Worm (Caenorhabditis elegans): ENCODE results near the gene C04F5.2.

The C04F5.2 gene

ce11 chrV:5097035-5097434 is at the start of gene C04F5.2:
TSS of gene C04F5.2 (minus strand) at chrV:5097135.
- TF ChIP-seq somi-1 (GFP tag; optimal IDR thresholded peaks at IDR 0.05) (no peak), K11D2.4 (GFP tag; IDR thresholded peaks at IDR 0.05) (no peak), D2030.7 (GFP tag; IDR thresholded peaks at IDR 0.05) (no peak), ztf-22 (GFP tag; optimal IDR thresholded peaks at IDR 0.05) (no peak)

ce11 chrV:5146394-5146793 is 49.5 kb upstream of the C04F5.2 start, which contains the start of gene F14F9.6:
TSS of gene F14F9.6 (minus strand) at chrV:5146494.
- no peak for TF ChIP-seq ceh-100 (GFP tag; IDR thresholded peaks at IDR 0.05)
- no peak for TF ChIP-seq K12H6.12 (tag; optimal IDR thresholded peaks at IDR 0.05)
- no peak for TF ChIP-seq cebp-2 (GFP tag; IDR thresholded peaks at IDR 0.05)
- TF ChIP-seq mxl-1 (tag; optimal IDR thresholded peaks at IDR 0.05): no peak
- TF ChIP-seq tbp1 (GFP tag; optimal IDR thresholded peaks at IDR 0.05): no peak
- TF ChIP-seq lsy-27 (tag; optimal IDR thresholded peaks at IDR 0.05; ENCODE audit: borderline replicate concordance, insufficient read depth): no peak

- TF ChIP-seq Y56A3A.18 (GFP tag; IDR thresholded peaks at IDR 0.05): no peak
- TF ChIP-seq lag-1 (GFP tag; IDR thresholded peaks at IDR 0.05): no peak
- no peak for TF ChIP-seq F33H1.4 (GFP tag; IDR thresholded peaks at IDR 0.05)
- TF ChIP-seq egrh-3 (GFP tag; IDR thresholded peaks at IDR 0.05): no peak
- no peak for TF ChIP-seq hlh-26 (GFP tag; conservative IDR thresholded peaks at IDR 0.05)
- no peak for TF ChIP-seq madf-6 (GFP tag; IDR thresholded peaks at IDR 0.05)
- TF ChIP-seq rpc-1 (optimal IDR thresholded peaks at IDR 0.05): no peak
- no peak for TF ChIP-seq rpc-1 (tag; optimal IDR thresholded peaks at IDR 0.05)
- TF ChIP-seq ceh-100 (GFP tag; IDR thresholded peaks at IDR 0.05): no peak
- TF ChIP-seq mel-28 (tag; optimal IDR thresholded peaks at IDR 0.05; ENCODE audit: borderline replicate concordance): no peak
- TF ChIP-seq ccch-3 (GFP tag; optimal IDR thresholded peaks at IDR 0.05): no peak
- no peak for TF ChIP-seq ceh-40 (GFP tag; IDR thresholded peaks at IDR 0.05)
- no peak for TF ChIP-seq dpff-1 (tag; optimal IDR thresholded peaks at IDR 0.05)
- TF ChIP-seq mes-4 (tag; optimal IDR thresholded peaks at IDR 0.05): no peak
- no peak for TF ChIP-seq hlh-12 (tag; optimal IDR thresholded peaks at IDR 0.05)
Measured at ce11 chrV:5144541-5144940, 47.6 kb upstream of the C04F5.2 start, which contains the start of gene F14F9.2. TSS of gene F14F9.2 (plus strand) at chrV:5144841.

- TF ChIP-seq Y67H2A.10 (GFP tag; conservative IDR thresholded peaks at IDR 0.05) (no peak), ceh-91 (GFP tag; IDR thresholded peaks at IDR 0.05) (no peak), nfya-2 (GFP tag; IDR thresholded peaks at IDR 0.05) (no peak), hsf-1 (GFP tag; IDR thresholded peaks at IDR 0.05) (no peak), atf-7 (tag; optimal IDR thresholded peaks at IDR 0.05) (no peak), hlh-26 (GFP tag; conservative IDR thresholded peaks at IDR 0.05) (no peak), let-607 (tag; optimal IDR thresholded peaks at IDR 0.05) (no peak)
Measured at ce11 chrV:5143785-5144184, 46.9 kb upstream of the C04F5.2 start, which contains the start of gene srh-129. TSS of gene srh-129 (minus strand) at chrV:5143885.

- no peak for TF ChIP-seq lsl-1 (GFP tag; optimal IDR thresholded peaks at IDR 0.05)
- TF ChIP-seq F39B2.1 (GFP tag; IDR thresholded peaks at IDR 0.05): no peak
- TF ChIP-seq C06A6.2 (GFP tag; conservative IDR thresholded peaks at IDR 0.05): no peak
- TF ChIP-seq him-1 (tag; optimal IDR thresholded peaks at IDR 0.05): no peak
- TF ChIP-seq bed-1 (GFP tag; IDR thresholded peaks at IDR 0.05): no peak
- no peak for TF ChIP-seq repo-1 (tag; optimal IDR thresholded peaks at IDR 0.05)
Measured at ce11 chrV:5137919-5138318, 41.0 kb upstream of the C04F5.2 start, which contains the start of gene F14F9.3. TSS of gene F14F9.3 (plus strand) at chrV:5138219.
